Fruit fly (Drosophila melanogaster) whole organism, embryonic: Measurements from ENCODE around the gene asf1.

Experiments used
- Ada2b ChIP-seq: fragments of 200-800 bp; sonication (Bioruptor generic); IDR thresholded peaks from 2 replicates; pipeline ENCODE4 v1.3.6; 2022; ENCODE audit warnings: missing biosample characterization, missing genetic modification characterization
- CG10366 ChIP-seq: fragments of 200-800 bp; sonication (Bioruptor generic); IDR thresholded peaks from 2 replicates; pipeline ENCODE4 v1.3.6; 2022; ENCODE audit warnings: missing biosample characterization, missing genetic modification characterization
- CG10543 ChIP-seq: fragments of 200-800 bp; sonication (Bioruptor generic); optimal IDR thresholded peaks from 3 replicates; lab custom pipeline; 2017; ENCODE audit warnings: missing biosample characterization, mild to moderate bottlenecking, missing genetic modification characterization, moderate library complexity
- CG10979 ChIP-seq: fragments of 200-800 bp; sonication (Bioruptor generic); optimal IDR thresholded peaks from 2 replicates; lab custom pipeline; 2018; ENCODE audit warnings: missing biosample characterization, mild to moderate bottlenecking, missing genetic modification characterization, moderate library complexity
- CG11093 ChIP-seq: fragments of 200-800 bp; sonication (Bioruptor generic); IDR thresholded peaks from 3 replicates; pipeline ENCODE4 v1.3.6; 2022; ENCODE audit warnings: missing biosample characterization, missing genetic modification characterization
- CG11398 ChIP-seq: fragments of 200-800 bp; sonication (Bioruptor generic); optimal IDR thresholded peaks from 2 replicates; lab custom pipeline; 2016; ENCODE audit warnings: missing biosample characterization, missing genetic modification characterization
- CG12219 ChIP-seq: fragments of 200-800 bp; sonication (Bioruptor generic); optimal IDR thresholded peaks from 3 replicates; lab custom pipeline; 2018; ENCODE audit warnings: missing biosample characterization, mild to moderate bottlenecking, missing genetic modification characterization
- CG13894 ChIP-seq: fragments of 200-800 bp; sonication (Bioruptor generic); optimal IDR thresholded peaks from 3 replicates; lab custom pipeline; 2018; ENCODE audit warnings: missing biosample characterization, mild to moderate bottlenecking, missing genetic modification characterization, moderate library complexity
- CG14050 ChIP-seq: fragments of 200-800 bp; sonication (Bioruptor generic); IDR thresholded peaks from 3 replicates; pipeline ENCODE4 v1.3.6; 2022; ENCODE audit warnings: missing biosample characterization, missing genetic modification characterization
- CG15073 ChIP-seq: fragments of 200-800 bp; sonication (Bioruptor generic); optimal IDR thresholded peaks from 2 replicates; lab custom pipeline; 2016; ENCODE audit warnings: missing biosample characterization, missing genetic modification characterization
- CG1529 ChIP-seq: fragments of 200-800 bp; sonication (Bioruptor generic); optimal IDR thresholded peaks from 3 replicates; lab custom pipeline; 2018; ENCODE audit warnings: missing biosample characterization, missing genetic modification characterization
- CG15601 ChIP-seq: fragments of 200-800 bp; sonication (Bioruptor generic); optimal IDR thresholded peaks from 3 replicates; lab custom pipeline; 2019; ENCODE audit warnings: missing biosample characterization, mild to moderate bottlenecking, missing genetic modification characterization, moderate library complexity
- CG1603 ChIP-seq: fragments of 200-800 bp; sonication (Bioruptor generic); optimal IDR thresholded peaks from 2 replicates; lab custom pipeline; 2019; ENCODE audit warnings: missing biosample characterization, mild to moderate bottlenecking, missing genetic modification characterization, moderate library complexity
- CG18262 ChIP-seq: fragments of 200-800 bp; optimal IDR thresholded peaks from 3 replicates; lab custom pipeline; 2019; ENCODE audit warnings: missing biosample characterization, mild to moderate bottlenecking, missing genetic modification characterization, moderate library complexity
- CG18599 ChIP-seq: fragments of 200-800 bp; sonication (Bioruptor generic); optimal IDR thresholded peaks from 3 replicates; lab custom pipeline; 2017; ENCODE audit warnings: missing biosample characterization, missing genetic modification characterization, mild to moderate bottlenecking, moderate library complexity, missing genetic modification reagents
- CG30020 ChIP-seq: fragments of 200-800 bp; optimal IDR thresholded peaks from 2 replicates; lab custom pipeline; 2019; ENCODE audit warnings: missing biosample characterization, mild to moderate bottlenecking, missing genetic modification characterization, moderate library complexity
- CG3281 ChIP-seq: fragments of 200-800 bp; sonication (Bioruptor generic); optimal IDR thresholded peaks from 3 replicates; lab custom pipeline; 2017; ENCODE audit warnings: missing biosample characterization, mild to moderate bottlenecking, missing genetic modification characterization
- CG3407 ChIP-seq: fragments of 200-800 bp; sonication (Bioruptor generic); optimal IDR thresholded peaks from 2 replicates; lab custom pipeline; 2018; ENCODE audit warnings: missing biosample characterization, mild to moderate bottlenecking, missing genetic modification characterization
- CG34422 ChIP-seq: fragments of 200-800 bp; sonication (Bioruptor generic); IDR thresholded peaks from 3 replicates; pipeline ENCODE4 v1.3.6; 2022; ENCODE audit warnings: missing biosample characterization, missing genetic modification characterization
- CG4360 ChIP-seq: fragments of 200-800 bp; sonication (Bioruptor generic); IDR thresholded peaks from 2 replicates; pipeline ENCODE4 v1.3.6; 2022; ENCODE audit warnings: missing biosample characterization, missing genetic modification characterization
- CG4404 ChIP-seq: fragments of 200-800 bp; sonication (Bioruptor generic); IDR thresholded peaks from 2 replicates; pipeline ENCODE4 v1.3.6; 2022; ENCODE audit warnings: missing biosample characterization, missing genetic modification characterization
- CG4424 ChIP-seq: fragments of 200-800 bp; sonication (Bioruptor generic); optimal IDR thresholded peaks from 3 replicates; lab custom pipeline; 2016; ENCODE audit warnings: missing biosample characterization, missing genetic modification characterization
- CG5180 ChIP-seq: fragments of 200-800 bp; sonication (Bioruptor generic); optimal IDR thresholded peaks from 3 replicates; lab custom pipeline; 2017; ENCODE audit warnings: missing biosample characterization, missing genetic modification characterization, mild to moderate bottlenecking, moderate library complexity, missing genetic modification reagents
- CG7556 ChIP-seq: fragments of 200-800 bp; sonication (Bioruptor generic); optimal IDR thresholded peaks from 2 replicates; lab custom pipeline; 2017; ENCODE audit warnings: missing biosample characterization, mild to moderate bottlenecking, missing genetic modification characterization
- CG7839 ChIP-seq: fragments of 200-800 bp; sonication (Bioruptor generic); optimal IDR thresholded peaks from 3 replicates; lab custom pipeline; 2018; ENCODE audit warnings: missing biosample characterization, mild to moderate bottlenecking, missing genetic modification characterization, moderate library complexity
- CG8388 ChIP-seq: fragments of 200-800 bp; sonication (Bioruptor generic); optimal IDR thresholded peaks from 2 replicates; lab custom pipeline; 2019; ENCODE audit warnings: missing biosample characterization, mild to moderate bottlenecking, missing genetic modification characterization, moderate library complexity
- CG9932 ChIP-seq: fragments of 200-800 bp; sonication (Bioruptor generic); IDR thresholded peaks from 2 replicates; pipeline ENCODE4 v1.3.6; 2022; ENCODE audit warnings: missing biosample characterization, missing genetic modification characterization
- CoRest ChIP-seq: fragments of 200-800 bp; sonication (Bioruptor generic); optimal IDR thresholded peaks from 3 replicates; lab custom pipeline; 2018; ENCODE audit warnings: missing biosample characterization, mild to moderate bottlenecking, missing genetic modification characterization, moderate library complexity
- D ChIP-seq, 2 experiments: fragments of 200-800 bp in 1 of 2; fragments of >200 bp in 1 of 2; sonication (Bioruptor generic) in 1 of 2; optimal IDR thresholded peaks; 2 replicates in 1 of 2; 3 replicates in 1 of 2; lab custom pipeline; 2017; ENCODE audit warnings: mild to moderate bottlenecking in 1 of 2, missing biosample characterization in 1 of 2, missing genetic modification characterization in 1 of 2, missing genetic modification reagents in 1 of 2
- Gsc ChIP-seq: fragments of 200-800 bp; sonication (Bioruptor generic); IDR thresholded peaks from 2 replicates; pipeline ENCODE4 v1.3.6; 2022; ENCODE audit warnings: missing biosample characterization, missing genetic modification characterization
- Hmr ChIP-seq: fragments of 200-800 bp; sonication (Bioruptor generic); optimal IDR thresholded peaks from 3 replicates; lab custom pipeline; 2017; ENCODE audit warnings: mild to moderate bottlenecking, missing biosample characterization, missing genetic modification reagents, missing genetic modification characterization
- Hsf ChIP-seq: fragments of 200-800 bp; sonication (Bioruptor generic); optimal IDR thresholded peaks from 3 replicates; lab custom pipeline; 2016; ENCODE audit warnings: missing biosample characterization, missing genetic modification characterization
- Opbp ChIP-seq: fragments of 200-800 bp; sonication (Bioruptor generic); IDR thresholded peaks from 3 replicates; pipeline ENCODE4 v1.3.6; 2022; ENCODE audit warnings: missing biosample characterization, missing genetic modification characterization; ENCODE audit not compliant: partially characterized antibody
- al ChIP-seq: fragments of 200-800 bp; sonication (Bioruptor generic); IDR thresholded peaks from 2 replicates; pipeline ENCODE4 v1.3.6; 2022; ENCODE audit warnings: missing biosample characterization, missing genetic modification characterization
- bab2 ChIP-seq: fragments of 200-800 bp; sonication (Bioruptor generic); optimal IDR thresholded peaks from 2 replicates; lab custom pipeline; 2016; ENCODE audit warnings: missing biosample characterization, missing genetic modification characterization
- bsh ChIP-seq, 2 experiments: fragments of 200-800 bp; sonication (Bioruptor generic); optimal IDR thresholded peaks; 2 replicates each; lab custom pipeline; 2017 to 2018; ENCODE audit warnings: mild to moderate bottlenecking in 2 of 2, missing biosample characterization in 2 of 2, missing genetic modification characterization in 2 of 2, moderate library complexity in 1 of 2
- ci ChIP-seq: fragments of 200-800 bp; sonication (Bioruptor generic); IDR thresholded peaks from 3 replicates; pipeline ENCODE4 v1.3.6; 2022; ENCODE audit warnings: missing biosample characterization, missing genetic modification characterization
- gro ChIP-seq: fragments of 200-800 bp; sonication (Bioruptor generic); optimal IDR thresholded peaks from 2 replicates; lab custom pipeline; 2016; ENCODE audit warnings: missing biosample characterization, missing genetic modification characterization
- gsb ChIP-seq: fragments of 200-800 bp; sonication (Bioruptor generic); IDR thresholded peaks from 2 replicates; pipeline ENCODE4 v1.3.6; 2022; ENCODE audit warnings: missing biosample characterization, missing genetic modification characterization
- gsb-n ChIP-seq: fragments of 200-800 bp; sonication (Bioruptor generic); optimal IDR thresholded peaks from 3 replicates; lab custom pipeline; 2018; ENCODE audit warnings: missing biosample characterization, mild to moderate bottlenecking, missing genetic modification characterization
- ind ChIP-seq: fragments of 200-800 bp; sonication (Bioruptor generic); optimal IDR thresholded peaks from 3 replicates; lab custom pipeline; 2016; ENCODE audit warnings: missing biosample characterization, missing genetic modification characterization
- prd ChIP-seq, 3 experiments: fragments of >200 bp in 2 of 3; fragments of 200-800 bp in 1 of 3; sonication (Bioruptor generic) in 1 of 3; optimal IDR thresholded peaks in 2 of 3; IDR thresholded peaks in 1 of 3; 2 replicates in 2 of 3; 3 replicates in 1 of 3; pipeline versions ENCODE4 v1.3.6 to Lab custom; 2017 to 2022; ENCODE audit warnings: missing biosample characterization in 1 of 3, missing genetic modification characterization in 1 of 3
- pum ChIP-seq: fragments of 200-800 bp; sonication (Bioruptor generic); optimal IDR thresholded peaks from 2 replicates; lab custom pipeline; 2016; ENCODE audit warnings: missing biosample characterization, missing genetic modification characterization
- run ChIP-seq: fragments of 200-800 bp; sonication (Bioruptor generic); optimal IDR thresholded peaks from 3 replicates; lab custom pipeline; 2018; ENCODE audit warnings: missing biosample characterization, mild to moderate bottlenecking, missing genetic modification characterization
- sc ChIP-seq, 3 experiments: fragments of >200 bp in 2 of 3; fragments of 200-800 bp in 1 of 3; sonication (Bioruptor generic) in 1 of 3; optimal IDR thresholded peaks; 2 replicates in 2 of 3; 3 replicates in 1 of 3; lab custom pipeline; 2017; ENCODE audit warnings: mild to moderate bottlenecking in 1 of 3, missing biosample characterization in 1 of 3, missing genetic modification characterization in 1 of 3, missing genetic modification reagents in 1 of 3
- sna ChIP-seq: fragments of 200-800 bp; sonication (Bioruptor generic); IDR thresholded peaks from 2 replicates; pipeline ENCODE4 v1.3.6; 2022; ENCODE audit warnings: missing biosample characterization, missing genetic modification characterization; ENCODE audit not compliant: partially characterized antibody
- wek ChIP-seq: fragments of 200-800 bp; sonication (Bioruptor generic); optimal IDR thresholded peaks from 3 replicates; lab custom pipeline; 2018; ENCODE audit warnings: missing biosample characterization, mild to moderate bottlenecking, missing genetic modification characterization, moderate library complexity
- zen ChIP-seq: fragments of 200-800 bp; sonication (Bioruptor generic); optimal IDR thresholded peaks from 3 replicates; lab custom pipeline; 2018; ENCODE audit warnings: missing biosample characterization, mild to moderate bottlenecking, missing genetic modification characterization, moderate library complexity

Gene asf1

DNA sequence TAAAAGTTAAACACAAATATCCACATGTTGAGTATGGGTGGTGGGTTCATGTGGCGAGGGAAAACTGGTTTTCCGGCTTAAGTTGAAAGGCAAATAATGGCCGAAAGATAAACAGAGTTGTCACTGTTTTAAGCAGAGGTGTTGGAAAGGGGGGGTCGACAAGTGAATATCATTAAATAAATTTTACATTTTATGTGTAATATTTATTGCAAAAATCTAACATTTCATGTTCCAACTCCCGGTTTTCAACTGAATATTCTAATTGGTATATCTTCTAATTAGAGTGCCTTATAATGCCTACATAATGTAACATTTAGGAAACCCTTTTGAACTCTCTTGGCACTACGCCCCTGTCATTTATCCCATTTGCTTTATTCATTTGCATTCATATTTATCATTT, 37.2 kb downstream of the asf1 start (continued):
- TF ChIP-seq CG10979 = peak; percentile 68
- TF ChIP-seq sna (GFP tag; lab: Robert Waterston, UW) = no peak
- no peak for TF ChIP-seq sc (optimal IDR thresholded peaks at IDR 0.05; lab: Kevin White, UChicago)
- TF ChIP-seq sc (GFP tag; optimal IDR thresholded peaks at IDR 0.05; lab: Kevin White, UChicago) = peak; percentile 54
- peak; percentile 41 for TF ChIP-seq CG4404
- peak; percentile 39 for TF ChIP-seq CG10543
- peak; percentile 23 for TF ChIP-seq CG18599 (GFP tag; lab: Kevin White, UChicago)
- 0 out of 2 replicates have a peak, but pooled peaks have one; percentile 8 for TF ChIP-seq al
- TF ChIP-seq CG8388 (GFP tag; lab: Kevin White, UChicago) = peak; percentile 32
- peak; percentile 68 for TF ChIP-seq CG7839 (tag; lab: Kevin White, UChicago)
- peak; percentile 30; the same call in 1 of the 2 replicates for TF ChIP-seq CG4360 (GFP tag; lab: Robert Waterston, UW)
- TF ChIP-seq CG34422 (GFP tag; lab: Robert Waterston, UW) = peak; percentile 45; the same call in 1 of the 3 replicates
- TF ChIP-seq CG7556 (GFP tag; lab: Kevin White, UChicago) = peak; percentile 63
- TF ChIP-seq CG12219 (GFP tag; lab: Kevin White, UChicago) = peak; percentile 54
- TF ChIP-seq CG3281 = peak; percentile 51
- TF ChIP-seq bab2 (GFP tag; lab: Kevin White, UChicago) = peak; percentile 46
- peak; percentile 26 for TF ChIP-seq pum (GFP tag; lab: Kevin White, UChicago)
- TF ChIP-seq Gsc = 0 out of 2 replicates have a peak, but pooled peaks have one; percentile 36
- TF ChIP-seq CG15601 (tag; lab: Kevin White, UChicago) = peak; percentile 64
- peak; percentile 13 for TF ChIP-seq CG30020
- TF ChIP-seq Ada2b = peak; percentile 46; the same call in 1 of the 2 replicates
- peak; percentile 56 for TF ChIP-seq CG5180
- TF ChIP-seq CG1529 (GFP tag; lab: Kevin White, UChicago) = peak; percentile 58
- TF ChIP-seq CG13894 = no peak
- TF ChIP-seq CG15073 (GFP tag; lab: Kevin White, UChicago) = peak; percentile 6
- TF ChIP-seq CoRest = peak; percentile 69
- peak in 1 of 2 experiments; percentile 70 for TF ChIP-seq bsh (GFP tag; optimal IDR thresholded peaks at IDR 0.05; lab: Kevin White, UChicago)
- TF ChIP-seq CG1603 (tag; lab: Kevin White, UChicago) = peak; percentile 23
- TF ChIP-seq CG10366 = peak; percentile 20; the same call in 1 of the 2 replicates
- peak; percentile 33 for TF ChIP-seq CG11398
- peak; percentile 35 for TF ChIP-seq gsb-n (tag; lab: Kevin White, UChicago)
- TF ChIP-seq prd (optimal IDR thresholded peaks at IDR 0.05; lab: Kevin White, UChicago) = no peak
- TF ChIP-seq prd (GFP tag; IDR thresholded peaks at IDR 0.05; lab: Robert Waterston, UW) = peak; percentile 79
- no peak for TF ChIP-seq CG9932 (GFP tag; lab: Robert Waterston, UW)
- no peak for TF ChIP-seq D (optimal IDR thresholded peaks at IDR 0.05; lab: Kevin White, UChicago)
- TF ChIP-seq D (GFP tag; optimal IDR thresholded peaks at IDR 0.05; lab: Kevin White, UChicago) = peak; percentile 73
- TF ChIP-seq CG3407 (GFP tag; lab: Kevin White, UChicago) = peak; percentile 61
- TF ChIP-seq gro (GFP tag; lab: Kevin White, UChicago) = no peak
- peak; percentile 75 for TF ChIP-seq CG18262
- TF ChIP-seq CG4424 (GFP tag; lab: Kevin White, UChicago) = peak; percentile 55
- TF ChIP-seq CG11093 (GFP tag; lab: Robert Waterston, UW) = peak; percentile 61; the same call in 1 of the 3 replicates
- TF ChIP-seq ci = peak; percentile 69; the same call in 2 of the 3 replicates
- TF ChIP-seq CG14050 (GFP tag; lab: Robert Waterston, UW) = peak; percentile 56; the same call in 2 of the 3 replicates
- peak; percentile 41 for TF ChIP-seq run (tag; lab: Kevin White, UChicago)
- peak; percentile 59 for TF ChIP-seq zen (tag; lab: Kevin White, UChicago)
- TF ChIP-seq Hmr (GFP tag; lab: Kevin White, UChicago) = peak; percentile 28
- TF ChIP-seq Opbp (GFP tag; lab: Robert Waterston, UW) = no peak
- peak; percentile 40 for TF ChIP-seq ind (GFP tag; lab: Kevin White, UChicago)
- peak; percentile 34 for TF ChIP-seq Hsf
- no peak for TF ChIP-seq gsb (GFP tag; lab: Robert Waterston, UW)
- TF ChIP-seq wek (GFP tag; lab: Kevin White, UChicago) = peak; percentile 44
